Worm (Caenorhabditis elegans) whole organism, L3 larva: ENCODE measurements around the gene R10F2.6.
A peak's percentile ranks its signal among the peaks of the same experiment; 100 is the strongest.

ENCODE experiments used
- elt-1 ChIP-seq: fragments of 150-350 bp; optimal IDR thresholded peaks from 2 replicates; lab custom pipeline; 2014; ENCODE audit warnings: missing biosample characterization, missing genetic modification characterization
- elt-2 ChIP-seq: sonication (generic microtip); optimal IDR thresholded peaks from 2 replicates; lab custom pipeline; 2016; ENCODE audit warnings: missing genetic modification reagents, mild to moderate bottlenecking, missing genetic modification characterization, missing compliant biosample characterization
- fkh-10 ChIP-seq: sonication (generic microtip); optimal IDR thresholded peaks from 2 replicates; lab custom pipeline; 2017; ENCODE audit warnings: missing biosample characterization, missing genetic modification reagents, missing genetic modification characterization
- mdl-1 ChIP-seq: fragments of 150-350 bp; optimal IDR thresholded peaks from 2 replicates; lab custom pipeline; 2014; ENCODE audit warnings: missing biosample characterization, missing genetic modification characterization
- skn-1 ChIP-seq: fragments of 150-350 bp; optimal IDR thresholded peaks from 2 replicates; lab custom pipeline; 2014; ENCODE audit warnings: missing biosample characterization, missing genetic modification characterization
- unc-62 ChIP-seq: fragments of 150-350 bp; sonication (generic microtip); optimal IDR thresholded peaks from 4 replicates; lab custom pipeline; 2014; ENCODE audit warnings: missing biosample characterization, missing genetic modification reagents, missing genetic modification characterization
- ztf-4 ChIP-seq: fragments of 150-350 bp; optimal IDR thresholded peaks from 2 replicates; lab custom pipeline; 2014; ENCODE audit warnings: missing biosample characterization, missing genetic modification characterization

- TF ChIP-seq unc-62 (GFP tag; lab: Kevin White, UChicago) (no peak), elt-1 (no peak), skn-1 (tag; lab: Kevin White, UChicago) (no peak), ztf-4 (tag; lab: Kevin White, UChicago) (no peak), mdl-1 (tag; lab: Kevin White, UChicago) (peak; percentile 18), elt-2 (tag; lab: Kevin White, UChicago) (peak; percentile 19), fkh-10 (GFP tag; lab: Kevin White, UChicago) (no peak)
These were observed 3.4 kb upstream of the R10F2.6 start for ce11 chrIII:2947251-2947650.
